Fruit fly (Drosophila melanogaster) whole organism, adult: Measurements from ENCODE around the gene CG42564.
A peak's percentile ranks its signal among the peaks of the same experiment; 100 is the strongest.

ENCODE experiments used
- CG11617 ChIP-seq: fragments of 200-800 bp; sonication (Bioruptor generic); optimal IDR thresholded peaks from 2 replicates; lab custom pipeline; 2017; ENCODE audit warnings: mild to moderate bottlenecking, missing biosample characterization, missing genetic modification reagents, missing genetic modification characterization
- CG12768 ChIP-seq: fragments of 200-800 bp; sonication (Bioruptor generic); optimal IDR thresholded peaks from 2 replicates; lab custom pipeline; 2017; ENCODE audit warnings: missing biosample characterization, missing genetic modification characterization, mild to moderate bottlenecking, moderate library complexity, missing genetic modification reagents
- CG14711 ChIP-seq: fragments of 200-800 bp; sonication (Bioruptor generic); optimal IDR thresholded peaks from 2 replicates; lab custom pipeline; 2018; ENCODE audit warnings: missing biosample characterization, mild to moderate bottlenecking, missing genetic modification characterization, moderate library complexity
- CG1620 ChIP-seq: fragments of 200-800 bp; sonication (Bioruptor generic); optimal IDR thresholded peaks from 2 replicates; lab custom pipeline; 2016; ENCODE audit warnings: missing biosample characterization, missing genetic modification characterization
- CG33017 ChIP-seq: fragments of 200-800 bp; sonication (Bioruptor generic); optimal IDR thresholded peaks from 2 replicates; lab custom pipeline; 2018; ENCODE audit warnings: missing biosample characterization, mild to moderate bottlenecking, missing genetic modification characterization, moderate library complexity
- CG5204 ChIP-seq: fragments of 200-800 bp; sonication (Bioruptor generic); optimal IDR thresholded peaks from 2 replicates; lab custom pipeline; 2016; ENCODE audit warnings: missing biosample characterization, missing genetic modification characterization
- CG7045 ChIP-seq: fragments of 200-800 bp; sonication (Bioruptor generic); optimal IDR thresholded peaks from 2 replicates; lab custom pipeline; 2017; ENCODE audit warnings: missing biosample characterization, mild to moderate bottlenecking, missing genetic modification characterization
- CG7101 ChIP-seq: fragments of 200-800 bp; sonication (Bioruptor generic); optimal IDR thresholded peaks from 2 replicates; lab custom pipeline; 2018; ENCODE audit warnings: missing biosample characterization, mild to moderate bottlenecking, missing genetic modification characterization, moderate library complexity
- Clk ChIP-seq: fragments of 200-800 bp; sonication (Bioruptor generic); optimal IDR thresholded peaks from 2 replicates; lab custom pipeline; 2017; ENCODE audit warnings: missing biosample characterization, missing genetic modification characterization
- Crg-1 ChIP-seq: fragments of 200-800 bp; sonication (Bioruptor generic); optimal IDR thresholded peaks from 2 replicates; lab custom pipeline; 2016; ENCODE audit warnings: missing biosample characterization, missing genetic modification characterization
- Hr96 ChIP-seq: fragments of 200-800 bp; sonication (Bioruptor generic); optimal IDR thresholded peaks from 2 replicates; lab custom pipeline; 2016; ENCODE audit warnings: missing biosample characterization, missing genetic modification characterization
- Mnt ChIP-seq: fragments of 200-800 bp; sonication (Bioruptor generic); optimal IDR thresholded peaks from 2 replicates; lab custom pipeline; 2016; ENCODE audit warnings: missing biosample characterization, mild to moderate bottlenecking, missing genetic modification characterization
- bab1 ChIP-seq: fragments of 200-800 bp; sonication (Bioruptor generic); optimal IDR thresholded peaks from 3 replicates; lab custom pipeline; 2019; ENCODE audit warnings: missing biosample characterization, mild to moderate bottlenecking, missing genetic modification characterization, moderate library complexity
- cic ChIP-seq: fragments of 200-800 bp; sonication (Bioruptor generic); optimal IDR thresholded peaks from 2 replicates; lab custom pipeline; 2017; ENCODE audit warnings: missing biosample characterization, mild to moderate bottlenecking, missing genetic modification characterization, moderate library complexity
- kay ChIP-seq: fragments of 200-800 bp; sonication (Bioruptor generic); peaks from one replicate; lab custom pipeline; 2016; ENCODE audit warnings: missing biosample characterization, missing genetic modification characterization, borderline replicate concordance
- ovo ChIP-seq: fragments of 200-800 bp; sonication (Bioruptor generic); optimal IDR thresholded peaks from 2 replicates; lab custom pipeline; 2016; ENCODE audit warnings: missing biosample characterization, missing genetic modification characterization
- pad ChIP-seq: fragments of 200-800 bp; sonication (Bioruptor generic); optimal IDR thresholded peaks from 3 replicates; lab custom pipeline; 2017; ENCODE audit warnings: missing biosample characterization, missing genetic modification characterization, mild to moderate bottlenecking, moderate library complexity, missing genetic modification reagents
- tj ChIP-seq: fragments of 200-800 bp; sonication (Bioruptor generic); optimal IDR thresholded peaks from 3 replicates; lab custom pipeline; 2017; ENCODE audit warnings: missing biosample characterization, mild to moderate bottlenecking, missing genetic modification characterization, moderate library complexity
- toe ChIP-seq: fragments of 200-800 bp; sonication (Bioruptor generic); optimal IDR thresholded peaks from 2 replicates; lab custom pipeline; 2016; ENCODE audit warnings: missing biosample characterization, missing genetic modification characterization

CG42564 gene

DNA sequence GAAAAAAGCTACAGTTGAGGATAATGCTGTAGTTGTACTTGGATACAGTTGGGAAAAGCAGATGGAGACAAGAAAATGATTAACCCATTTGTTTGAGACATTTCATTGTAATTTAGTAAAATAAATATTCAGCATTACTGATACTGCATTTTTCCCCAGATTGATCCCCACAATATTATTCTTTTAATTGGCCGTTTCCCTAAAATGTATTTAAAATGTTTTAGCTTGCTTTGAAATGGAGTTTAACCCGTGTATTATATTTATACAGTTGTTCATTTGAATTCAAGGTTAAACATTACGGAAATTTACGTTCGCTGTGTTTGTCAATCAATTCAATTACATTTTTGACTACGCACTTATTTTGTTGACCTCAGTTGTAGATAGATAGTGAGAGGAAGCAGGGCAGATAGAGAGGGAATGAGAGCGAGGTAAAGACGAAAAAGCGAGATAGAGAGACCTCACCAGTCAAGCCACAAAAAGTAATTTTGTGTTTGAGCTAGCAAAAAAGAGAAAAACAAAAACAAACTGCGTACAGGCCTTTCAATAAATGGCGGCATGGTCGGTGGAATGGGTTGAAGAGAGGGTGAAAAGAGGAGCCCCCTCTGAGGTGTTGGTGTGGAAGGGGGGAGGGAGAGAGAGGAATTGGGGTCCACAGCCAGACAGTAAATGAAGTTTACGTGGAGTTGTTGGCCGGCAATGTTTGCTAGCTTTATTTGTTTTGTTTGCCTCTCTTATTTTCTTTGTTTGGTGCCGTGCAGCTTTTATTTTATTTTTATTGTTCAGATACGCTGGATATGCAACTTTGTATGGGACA lies 36.3 kb downstream of the CG42564 start:
- TF ChIP-seq CG11617 (GFP tag; lab: Kevin White, UChicago) (peak; percentile 41), CG7101 (tag; lab: Kevin White, UChicago) (peak; percentile 19), toe (GFP tag; lab: Kevin White, UChicago) (no peak), CG5204 (GFP tag; lab: Kevin White, UChicago) (no peak), CG7045 (peak; percentile 4), tj (GFP tag; lab: Kevin White, UChicago) (peak; percentile 74), CG1620 (GFP tag; lab: Kevin White, UChicago) (no peak), pad (peak; percentile 12), Hr96 (GFP tag; lab: Kevin White, UChicago) (peak; percentile 14), bab1 (GFP tag; lab: Kevin White, UChicago) (peak; percentile 8), CG14711 (peak; percentile 2), CG12768 (peak; percentile 25), CG33017 (tag; lab: Kevin White, UChicago) (peak; percentile 8)

DNA sequence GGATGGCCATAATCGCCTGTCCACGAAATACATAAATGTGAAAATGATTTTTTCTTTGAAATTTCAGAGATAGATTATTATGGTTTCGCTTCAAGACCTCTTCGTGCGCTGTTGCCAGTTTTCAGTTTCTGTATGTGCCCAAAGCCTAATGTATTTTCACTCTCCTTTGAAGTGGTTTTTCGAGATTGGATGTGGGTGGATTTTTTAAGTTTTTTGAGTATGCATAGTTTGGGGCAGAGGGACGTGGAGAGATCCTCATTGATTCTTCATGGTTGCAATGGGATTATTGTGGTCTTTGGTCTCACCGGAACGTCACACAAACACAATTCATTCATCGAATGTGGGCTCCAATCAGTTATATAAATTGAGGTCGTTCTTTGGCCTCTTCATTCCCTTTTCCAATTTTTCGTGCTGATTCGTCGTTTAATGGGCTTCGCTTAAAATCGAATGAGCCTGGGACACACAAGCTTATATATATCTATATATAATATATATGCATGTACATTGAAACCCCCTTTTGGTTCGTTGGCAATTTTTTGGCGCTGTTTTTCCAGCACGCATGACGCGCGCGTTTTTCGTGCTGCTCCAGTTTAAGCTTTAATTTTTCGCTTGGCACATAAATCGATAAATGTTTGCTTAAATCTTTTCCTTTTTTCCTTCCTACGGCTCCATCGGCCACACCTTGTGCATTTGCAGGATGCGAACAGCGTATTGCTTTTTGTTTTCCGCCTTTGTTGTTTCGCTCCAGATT lies 37.4 kb downstream of the CG42564 start:
- TF ChIP-seq ovo = no peak
- TF ChIP-seq Hr96 (GFP tag; lab: Kevin White, UChicago) = no peak
- no peak for TF ChIP-seq CG7101 (tag; lab: Kevin White, UChicago)
- TF ChIP-seq Mnt (GFP tag; lab: Kevin White, UChicago) = no peak
- no peak for TF ChIP-seq CG7045
- TF ChIP-seq tj (GFP tag; lab: Kevin White, UChicago) = peak; percentile 54
- no peak for TF ChIP-seq Clk (GFP tag; lab: Kevin White, UChicago)
- no peak for TF ChIP-seq CG14711
- TF ChIP-seq CG1620 (GFP tag; lab: Kevin White, UChicago) = no peak

DNA sequence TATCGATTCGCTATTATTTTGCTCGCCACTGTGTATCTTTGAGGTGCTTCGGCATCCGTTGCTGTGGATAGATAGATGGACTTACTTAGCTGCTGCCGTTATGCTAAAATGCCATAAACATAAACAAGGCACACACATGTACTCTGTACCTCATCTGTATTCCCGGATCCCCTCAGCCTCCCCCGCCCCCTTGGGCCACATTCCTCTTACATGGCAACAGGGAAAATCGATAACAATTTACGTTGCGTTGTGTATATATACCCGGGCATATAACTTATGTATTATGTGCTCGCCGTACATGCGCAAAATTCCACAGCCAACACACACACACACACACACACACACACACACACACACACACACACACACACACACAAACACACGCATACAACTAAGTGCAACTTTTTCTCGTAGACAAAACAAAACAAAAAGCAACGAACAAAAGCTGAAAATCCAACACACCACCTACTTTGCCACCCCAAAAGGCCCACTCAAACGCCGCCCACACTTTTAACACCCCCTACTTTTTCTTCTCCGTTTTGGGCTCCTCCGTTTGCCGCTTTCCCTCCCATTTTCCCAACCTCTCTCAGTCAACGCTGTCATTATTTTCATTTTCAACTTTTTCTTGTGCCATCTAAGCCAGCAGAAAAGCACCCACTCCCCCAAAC lies 39.6 kb downstream of the CG42564 start:
- TF ChIP-seq CG5204 (GFP tag; lab: Kevin White, UChicago) (no peak), cic (GFP tag; lab: Kevin White, UChicago) (no peak)

DNA sequence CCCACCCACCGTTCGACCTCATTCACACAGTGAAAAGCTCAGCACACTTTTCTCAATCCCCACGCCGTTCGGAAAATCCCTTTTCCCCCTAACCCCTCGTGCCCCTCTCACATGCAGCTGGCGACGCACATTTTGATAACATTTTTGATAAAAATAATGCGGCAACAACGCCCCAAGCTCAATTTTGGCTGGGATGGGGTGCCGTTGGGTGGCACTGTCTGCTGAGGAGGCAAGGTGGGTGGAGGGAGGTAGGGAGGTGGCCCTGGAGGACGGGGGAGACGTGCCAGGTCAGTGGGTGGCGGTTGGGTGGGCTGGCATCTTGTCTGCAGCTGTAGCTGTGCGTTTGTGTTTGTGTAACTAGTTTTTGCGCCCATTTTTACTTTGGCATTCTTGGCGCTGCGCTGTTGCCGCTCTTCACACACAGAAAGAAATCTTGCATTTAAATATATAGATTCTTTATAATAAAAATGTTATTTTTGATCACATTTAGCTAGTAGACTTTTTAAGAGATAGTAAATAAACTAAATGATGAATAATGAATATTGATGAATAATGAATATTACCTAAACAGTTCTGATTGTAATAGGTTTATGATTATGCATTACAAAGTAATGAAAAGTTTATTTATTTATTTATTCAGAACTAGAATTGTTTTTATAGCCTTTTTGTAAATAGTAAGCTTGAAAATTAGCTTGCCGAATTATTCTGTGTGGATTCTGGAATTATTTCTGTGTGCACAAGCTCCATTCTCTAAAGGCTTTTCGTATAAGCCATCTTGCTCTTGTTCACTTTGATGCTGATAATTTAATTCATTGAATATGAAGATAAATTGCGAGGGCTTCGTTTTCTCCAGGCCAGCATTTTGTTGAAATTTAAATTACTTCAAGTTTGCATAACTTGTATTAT lies 40.4 kb downstream of the CG42564 start:
- TF ChIP-seq toe (GFP tag; lab: Kevin White, UChicago) (no peak), CG11617 (GFP tag; lab: Kevin White, UChicago) (no peak), CG33017 (tag; lab: Kevin White, UChicago) (no peak), kay (peak; percentile 54), Crg-1 (GFP tag; lab: Kevin White, UChicago) (no peak), cic (GFP tag; lab: Kevin White, UChicago) (no peak), tj (GFP tag; lab: Kevin White, UChicago) (peak; percentile 18)

DNA sequence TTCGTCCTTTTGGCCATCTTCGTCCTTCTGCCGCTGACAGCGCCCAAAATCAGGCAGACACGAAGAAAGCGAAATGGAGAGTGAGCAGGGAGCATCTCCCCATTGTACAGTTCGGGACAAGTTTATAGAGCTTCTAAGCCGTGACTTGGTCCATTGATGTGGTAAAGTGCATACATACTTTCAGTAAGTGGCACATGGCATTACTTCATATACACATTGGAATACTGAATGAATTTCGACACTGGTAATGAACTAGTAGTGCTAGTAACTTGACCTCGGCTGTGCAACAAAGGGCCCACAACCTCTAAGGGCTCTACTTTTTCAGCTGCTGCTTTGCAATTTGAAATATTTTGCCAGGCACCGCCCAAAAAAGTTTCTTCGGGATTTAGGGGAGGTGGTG lies 42.0 kb downstream of the CG42564 start:
- TF ChIP-seq Hr96 (GFP tag; lab: Kevin White, UChicago) (no peak), CG14711 (no peak), CG11617 (GFP tag; lab: Kevin White, UChicago) (no peak), cic (GFP tag; lab: Kevin White, UChicago) (no peak), CG12768 (no peak), ovo (no peak), Crg-1 (GFP tag; lab: Kevin White, UChicago) (no peak)

DNA sequence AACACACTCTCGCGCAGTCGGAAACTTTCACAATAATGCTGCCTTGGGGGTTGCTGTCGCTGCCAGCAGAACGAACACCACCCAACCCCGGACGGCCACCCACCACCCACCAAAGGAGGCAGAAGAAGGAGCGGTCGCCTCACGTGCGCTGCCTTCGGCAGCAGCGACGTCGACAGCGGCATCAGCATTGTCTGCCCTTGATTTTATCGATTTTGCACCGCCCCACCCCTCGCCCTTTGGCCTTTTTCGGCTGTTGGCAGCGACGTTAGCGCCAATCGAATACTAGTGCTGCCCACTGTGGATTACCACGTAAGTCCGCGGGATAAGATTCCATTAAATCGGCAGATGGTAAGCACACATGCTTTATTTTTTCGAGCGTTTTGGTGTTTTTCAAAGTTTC lies 44.8 kb downstream of the CG42564 start:
- TF ChIP-seq CG12768 = no peak
- TF ChIP-seq ovo = no peak
- TF ChIP-seq Clk (GFP tag; lab: Kevin White, UChicago) = no peak
- no peak for TF ChIP-seq CG14711
- TF ChIP-seq CG11617 (GFP tag; lab: Kevin White, UChicago) = no peak
- no peak for TF ChIP-seq CG1620 (GFP tag; lab: Kevin White, UChicago)
- TF ChIP-seq pad = no peak
- TF ChIP-seq Mnt (GFP tag; lab: Kevin White, UChicago) = no peak
- TF ChIP-seq CG7101 (tag; lab: Kevin White, UChicago) = no peak
- TF ChIP-seq Hr96 (GFP tag; lab: Kevin White, UChicago) = no peak
- TF ChIP-seq CG7045 = no peak
- TF ChIP-seq Crg-1 (GFP tag; lab: Kevin White, UChicago) = no peak
- TF ChIP-seq tj (GFP tag; lab: Kevin White, UChicago) = no peak
- TF ChIP-seq kay = no peak
